Worm (Caenorhabditis elegans) whole organism, early embryonic: ENCODE results near the gene T10G3.4.

Experiments used
- hmg-4 ChIP-seq: fragments of 200-800 bp; sonication (Bioruptor generic); optimal IDR thresholded peaks from 2 replicates; lab custom pipeline; 2018; ENCODE audit warnings: mild to moderate bottlenecking, missing genetic modification characterization, missing compliant biosample characterization
- tra-4 ChIP-seq: sonication (generic microtip); optimal IDR thresholded peaks from 2 replicates; lab custom pipeline; 2017; ENCODE audit warnings: missing genetic modification characterization, missing compliant biosample characterization

DNA sequence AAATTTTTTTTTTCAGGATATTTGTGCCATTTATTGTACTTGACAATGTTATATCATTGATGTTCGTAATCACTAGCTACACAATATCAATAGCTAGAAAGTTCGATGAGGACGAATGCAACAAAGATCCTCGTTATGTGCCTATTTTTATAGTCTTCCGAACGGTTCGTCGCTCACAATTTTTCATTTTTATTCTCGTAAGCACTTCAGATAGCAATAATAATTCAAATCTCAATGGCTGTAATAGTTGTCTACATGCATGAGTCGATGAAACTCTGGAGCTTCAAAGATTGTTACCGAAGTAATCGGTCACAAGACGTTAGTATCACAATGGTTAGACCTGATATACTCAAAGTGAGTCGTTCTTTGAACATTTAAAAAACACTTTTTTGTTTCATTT is 44.9 kb upstream of the T10G3.4 start:
- TF ChIP-seq hmg-4 (GFP tag; lab: Kevin White, UChicago): no peak
- no peak for TF ChIP-seq tra-4 (tag; lab: Kevin White, UChicago)
